Worm (Caenorhabditis elegans) whole organism, young adult: ENCODE data around the gene E04F6.9.

Experiments used
- C17E4.6 ChIP-seq: fragments of 200-800 bp; sonication (Bioruptor generic); IDR thresholded peaks from 2 replicates; pipeline ENCODE4 v1.3.6; 2022; ENCODE audit warnings: missing genetic modification reagents, missing genetic modification characterization, missing compliant biosample characterization
- D2030.7 ChIP-seq: fragments of 200-800 bp; sonication (Bioruptor generic); IDR thresholded peaks from 2 replicates; pipeline ENCODE4 v1.3.6; 2022; ENCODE audit warnings: missing genetic modification reagents, missing genetic modification characterization, missing compliant biosample characterization
- F37B4.10 ChIP-seq: fragments of 200-800 bp; sonication (Bioruptor generic); IDR thresholded peaks from 2 replicates; pipeline ENCODE4 v1.3.6; 2022; ENCODE audit warnings: missing genetic modification characterization, missing compliant biosample characterization
- F57C9.4 ChIP-seq: sonication (generic microtip); optimal IDR thresholded peaks from 2 replicates; lab custom pipeline; 2017; ENCODE audit warnings: mild to moderate bottlenecking, missing genetic modification characterization, missing compliant biosample characterization
- Y53G8AR.9 ChIP-seq: fragments of 200-800 bp; sonication (Bioruptor generic); conservative IDR thresholded peaks from 2 replicates; pipeline ENCODE4 v1.3.6; 2022; ENCODE audit warnings: missing genetic modification reagents, missing genetic modification characterization, missing compliant biosample characterization
- Y56A3A.18 ChIP-seq: fragments of 200-800 bp; sonication (Bioruptor generic); IDR thresholded peaks from 2 replicates; pipeline ENCODE4 v1.3.6; 2022; ENCODE audit warnings: missing genetic modification reagents, missing genetic modification characterization, missing compliant biosample characterization
- Y95B8A.8 ChIP-seq: fragments of 200-800 bp; sonication (Bioruptor generic); IDR thresholded peaks from 2 replicates; pipeline ENCODE4 v1.3.6; 2022; ENCODE audit warnings: missing genetic modification reagents, missing genetic modification characterization, missing compliant biosample characterization
- aptf-3 ChIP-seq: fragments of 200-800 bp; sonication (Bioruptor generic); IDR thresholded peaks from 2 replicates; pipeline ENCODE4 v1.3.6; 2022; ENCODE audit warnings: missing genetic modification characterization, missing compliant biosample characterization
- atf-7 ChIP-seq: sonication (generic microtip); optimal IDR thresholded peaks from 2 replicates; lab custom pipeline; 2017; ENCODE audit warnings: mild to moderate bottlenecking, missing genetic modification characterization, missing compliant biosample characterization
- attf-3 ChIP-seq: fragments of 200-800 bp; sonication (Bioruptor generic); conservative IDR thresholded peaks from 2 replicates; pipeline ENCODE4 v1.3.6; 2022; ENCODE audit warnings: missing genetic modification reagents, missing genetic modification characterization, missing compliant biosample characterization
- attf-6 ChIP-seq: fragments of 200-800 bp; sonication (Bioruptor generic); IDR thresholded peaks from 2 replicates; pipeline ENCODE4 v1.3.6; 2022; ENCODE audit warnings: missing genetic modification reagents, missing genetic modification characterization, missing compliant biosample characterization
- ceh-27 ChIP-seq: fragments of 200-800 bp; sonication (Bioruptor generic); optimal IDR thresholded peaks from 2 replicates; lab custom pipeline; 2018; ENCODE audit warnings: mild to moderate bottlenecking, missing genetic modification characterization, moderate library complexity, missing compliant biosample characterization
- ceh-58 ChIP-seq: fragments of 200-800 bp; sonication (Bioruptor generic); IDR thresholded peaks from 2 replicates; pipeline ENCODE4 v1.3.6; 2022; ENCODE audit warnings: missing genetic modification characterization, missing compliant biosample characterization
- dox-1 ChIP-seq: fragments of 200-800 bp; sonication (Bioruptor generic); IDR thresholded peaks from 2 replicates; pipeline ENCODE4 v1.3.6; 2022; ENCODE audit warnings: missing genetic modification reagents, missing genetic modification characterization, missing compliant biosample characterization
- egl-44 ChIP-seq: fragments of 200-800 bp; sonication (Bioruptor generic); IDR thresholded peaks from 2 replicates; pipeline ENCODE4 v1.3.6; 2022; ENCODE audit warnings: missing genetic modification reagents, missing genetic modification characterization, missing compliant biosample characterization
- gei-17 ChIP-seq: fragments of 200-800 bp; sonication (Bioruptor generic); optimal IDR thresholded peaks from 2 replicates; lab custom pipeline; 2018; ENCODE audit warnings: mild to moderate bottlenecking, missing genetic modification characterization, missing compliant biosample characterization
- him-1 ChIP-seq: sonication (generic microtip); optimal IDR thresholded peaks from 2 replicates; lab custom pipeline; 2016; ENCODE audit warnings: missing genotype, missing genetic modification reagents, missing genetic modification characterization, missing compliant biosample characterization
- hmg-1.2 ChIP-seq: fragments of 200-800 bp; sonication (Bioruptor generic); IDR thresholded peaks from 2 replicates; pipeline ENCODE4 v1.3.6; 2022; ENCODE audit warnings: missing genetic modification reagents, missing genetic modification characterization, missing compliant biosample characterization
- hmg-20 ChIP-seq: fragments of 200-800 bp; sonication (Bioruptor generic); IDR thresholded peaks from 2 replicates; pipeline ENCODE4 v1.3.6; 2022; ENCODE audit warnings: missing genetic modification reagents, missing genetic modification characterization, missing compliant biosample characterization
- hsf-1 ChIP-seq: fragments of 200-800 bp; sonication (Bioruptor generic); IDR thresholded peaks from 2 replicates; pipeline ENCODE4 v1.3.6; 2022; ENCODE audit warnings: missing genetic modification reagents, missing genetic modification characterization, missing compliant biosample characterization
- let-607 ChIP-seq, 2 experiments: fragments of 200-800 bp in 1 of 2; sonication (Bioruptor generic) in 1 of 2; sonication (generic microtip) in 1 of 2; optimal IDR thresholded peaks; 2 replicates each; lab custom pipeline; 2016 to 2018; ENCODE audit warnings: mild to moderate bottlenecking in 2 of 2, missing compliant biosample characterization in 2 of 2, missing genetic modification characterization in 2 of 2, moderate library complexity in 2 of 2, missing genotype in 1 of 2
- lin-35 ChIP-seq, 3 experiments: fragments of 150-350 bp in 2 of 3; sonication (generic microtip) in 1 of 3; optimal IDR thresholded peaks; 2 replicates each; lab custom pipeline; 2014 to 2018; ENCODE audit warnings: missing biosample characterization in 3 of 3, missing genetic modification characterization in 3 of 3, missing genetic modification reagents in 3 of 3
- lin-40 ChIP-seq: sonication (generic microtip); optimal IDR thresholded peaks from 2 replicates; lab custom pipeline; 2016; ENCODE audit warnings: missing genetic modification characterization, mild to moderate bottlenecking, missing compliant biosample characterization, missing genotype, missing genetic modification reagents
- lin-54 ChIP-seq: fragments of 200-800 bp; sonication (Bioruptor generic); optimal IDR thresholded peaks from 2 replicates; lab custom pipeline; 2018; ENCODE audit warnings: mild to moderate bottlenecking, missing genetic modification characterization, missing compliant biosample characterization
- mxl-1 ChIP-seq: sonication (generic microtip); optimal IDR thresholded peaks from 2 replicates; lab custom pipeline; 2016; ENCODE audit warnings: missing genetic modification characterization, missing compliant biosample characterization
- nfyb-1 ChIP-seq: fragments of 200-800 bp; sonication (Bioruptor generic); IDR thresholded peaks from 2 replicates; pipeline ENCODE4 v1.3.6; 2022; ENCODE audit warnings: missing genetic modification reagents, missing genetic modification characterization, missing compliant biosample characterization
- nhr-80 ChIP-seq: sonication (generic microtip); optimal IDR thresholded peaks from 2 replicates; lab custom pipeline; 2016; ENCODE audit warnings: missing genetic modification characterization, missing compliant biosample characterization
- nhr-90 ChIP-seq: sonication (generic microtip); optimal IDR thresholded peaks from 2 replicates; lab custom pipeline; 2016; ENCODE audit warnings: missing genotype, mild to moderate bottlenecking, missing genetic modification characterization, missing compliant biosample characterization
- rpc-1 ChIP-seq, 2 experiments: fragments of 150-350 bp in 1 of 2; sonication (generic microtip) in 1 of 2; optimal IDR thresholded peaks; 2 replicates each; lab custom pipeline; 2014 to 2018; ENCODE audit warnings: missing biosample characterization in 1 of 2, missing genetic modification characterization in 1 of 2, missing genetic modification reagents in 1 of 2, missing genotype in 1 of 2
- snpc-1.1 ChIP-seq: sonication (generic microtip); optimal IDR thresholded peaks from 2 replicates; lab custom pipeline; 2017; ENCODE audit warnings: missing genetic modification characterization, mild to moderate bottlenecking, missing compliant biosample characterization, antibody characterized with exemption, moderate library complexity, missing genotype, missing genetic modification reagents; ENCODE audit not compliant: insufficient read depth
- snpc-3.4 ChIP-seq: sonication (generic microtip); optimal IDR thresholded peaks from 2 replicates; lab custom pipeline; 2017; ENCODE audit warnings: missing genetic modification characterization, mild to moderate bottlenecking, missing compliant biosample characterization, antibody characterized with exemption, moderate library complexity, missing genotype, missing genetic modification reagents
- snpc-4 ChIP-seq, 5 experiments: fragments of 150-350 bp in 1 of 5; sonication (generic microtip) in 4 of 5; optimal IDR thresholded peaks; 2 replicates each; lab custom pipeline; 2014 to 2018; ENCODE audit warnings: missing genetic modification characterization in 5 of 5, missing biosample characterization in 3 of 5, antibody characterized with exemption in 2 of 5, mild to moderate bottlenecking in 2 of 5, missing compliant biosample characterization in 2 of 5, missing genotype in 2 of 5, moderate library complexity in 2 of 5, missing genetic modification reagents in 1 of 5
- sptf-2 ChIP-seq: fragments of 200-800 bp; sonication (Bioruptor generic); optimal IDR thresholded peaks from 2 replicates; lab custom pipeline; 2018; ENCODE audit warnings: mild to moderate bottlenecking, missing genetic modification characterization, missing compliant biosample characterization
- tbp1 ChIP-seq: fragments of 200-800 bp; sonication (Bioruptor generic); optimal IDR thresholded peaks from 2 replicates; lab custom pipeline; 2018; ENCODE audit warnings: mild to moderate bottlenecking, missing genetic modification characterization, missing compliant biosample characterization
- unc-130 ChIP-seq: sonication (generic microtip); optimal IDR thresholded peaks from 2 replicates; lab custom pipeline; 2016; ENCODE audit warnings: missing genetic modification reagents, missing genetic modification characterization, missing compliant biosample characterization
- unc-62 ChIP-seq: fragments of 150-350 bp; optimal IDR thresholded peaks from 2 replicates; lab custom pipeline; 2014; ENCODE audit warnings: missing biosample characterization, missing genetic modification reagents, missing genetic modification characterization
- ztf-18 ChIP-seq: sonication (generic microtip); optimal IDR thresholded peaks from 2 replicates; lab custom pipeline; 2016; ENCODE audit warnings: missing genotype, mild to moderate bottlenecking, missing genetic modification characterization, missing compliant biosample characterization
- ztf-25 ChIP-seq: fragments of 200-800 bp; sonication (Bioruptor generic); IDR thresholded peaks from 2 replicates; pipeline ENCODE4 v1.3.6; 2022; ENCODE audit warnings: missing genetic modification reagents, missing genetic modification characterization, missing compliant biosample characterization
- ztf-28 ChIP-seq: fragments of 200-800 bp; sonication (Bioruptor generic); IDR thresholded peaks from 2 replicates; pipeline ENCODE4 v1.3.6; 2022; ENCODE audit warnings: missing genetic modification reagents, missing genetic modification characterization, missing compliant biosample characterization
- ztf-6 ChIP-seq: fragments of 200-800 bp; sonication (Bioruptor generic); IDR thresholded peaks from 2 replicates; pipeline ENCODE4 v1.3.6; 2022; ENCODE audit warnings: missing genetic modification reagents, missing genetic modification characterization, missing compliant biosample characterization

The E04F6.9 gene

DNA sequence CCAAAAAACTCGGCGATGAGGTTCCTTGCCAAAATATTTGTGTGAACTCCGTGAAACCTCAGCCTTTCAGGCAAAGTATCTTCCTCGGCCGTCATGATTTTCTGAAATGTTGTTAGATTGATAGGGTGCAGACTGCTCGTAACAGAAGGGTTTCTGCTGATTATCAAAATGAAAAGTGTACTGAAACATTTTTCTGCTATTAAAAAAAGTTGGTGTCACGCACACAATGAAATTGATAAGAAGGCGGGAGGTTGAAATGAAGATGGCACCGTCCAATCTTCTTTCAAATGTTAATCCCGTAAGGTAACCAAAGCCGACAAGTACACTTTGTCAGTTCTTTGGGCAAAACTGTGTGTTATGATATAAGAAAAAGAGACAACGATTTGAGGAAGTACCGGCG lies 25.0 kb upstream of the E04F6.9 start:
- no peak for TF ChIP-seq lin-35 (GFP tag; optimal IDR thresholded peaks at IDR 0.05; lab: Kevin White, UChicago)
- TF ChIP-seq unc-62 (GFP tag; lab: Kevin White, UChicago) = no peak
- no peak for TF ChIP-seq gei-17
- no peak for TF ChIP-seq nfyb-1 (GFP tag; lab: Robert Waterston, UW)
- no peak for TF ChIP-seq sptf-2
- TF ChIP-seq Y95B8A.8 (GFP tag; lab: Robert Waterston, UW) = no peak
- peak; percentile 83 for TF ChIP-seq nhr-80 (tag; lab: Kevin White, UChicago)
- no peak for TF ChIP-seq ceh-27
- TF ChIP-seq lin-40 (tag; lab: Kevin White, UChicago) = no peak
- no peak for TF ChIP-seq attf-6 (GFP tag; lab: Robert Waterston, UW)
- no peak for TF ChIP-seq mxl-1 (tag; lab: Kevin White, UChicago)
- no peak for TF ChIP-seq aptf-3 (GFP tag; lab: Robert Waterston, UW)
- TF ChIP-seq Y53G8AR.9 (GFP tag; lab: Robert Waterston, UW) = no peak
- TF ChIP-seq ztf-28 (GFP tag; lab: Robert Waterston, UW) = no peak
- TF ChIP-seq hsf-1 (GFP tag; lab: Robert Waterston, UW) = no peak
- TF ChIP-seq egl-44 = no peak
- 0 out of 2 replicates have a peak, but pooled peaks have one; percentile 32 for TF ChIP-seq dox-1
- no peak for TF ChIP-seq ztf-6 (GFP tag; lab: Robert Waterston, UW)
- TF ChIP-seq Y56A3A.18 = no peak
- no peak for TF ChIP-seq ceh-58 (GFP tag; lab: Robert Waterston, UW)
- TF ChIP-seq hmg-1.2 = no peak
- TF ChIP-seq nhr-90 (tag; lab: Kevin White, UChicago) = no peak
- TF ChIP-seq unc-130 (GFP tag; lab: Kevin White, UChicago) = no peak
- TF ChIP-seq hmg-20 (GFP tag; lab: Robert Waterston, UW) = no peak
- TF ChIP-seq C17E4.6 (GFP tag; lab: Robert Waterston, UW) = no peak
- peak; percentile 2 for TF ChIP-seq tbp1 (GFP tag; lab: Kevin White, UChicago)
- TF ChIP-seq F37B4.10 (GFP tag; lab: Robert Waterston, UW) = 0 out of 2 replicates have a peak, but pooled peaks have one; percentile 64
- TF ChIP-seq let-607 (tag; optimal IDR thresholded peaks at IDR 0.05; lab: Kevin White, UChicago) = peak in 1 of 2 experiments; percentile 40

DNA sequence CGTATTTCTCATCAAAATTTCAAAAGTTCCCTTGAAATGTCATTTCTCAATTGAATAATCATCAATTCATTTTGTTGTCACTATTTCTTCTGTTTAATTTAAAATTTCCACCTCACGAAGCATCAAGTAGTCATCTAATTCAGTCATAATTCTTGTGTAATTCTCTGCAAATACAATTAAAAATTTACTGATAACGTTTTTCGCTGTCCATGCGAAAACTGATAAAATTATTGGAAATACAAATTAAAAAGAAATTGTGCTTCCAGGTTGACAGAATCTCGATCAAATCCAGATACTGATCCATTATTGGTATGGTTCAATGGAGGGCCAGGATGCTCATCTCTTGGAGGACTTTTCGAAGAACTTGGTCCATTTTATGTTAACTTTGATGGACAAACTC lies 21.3 kb upstream of the E04F6.9 start:
- TF ChIP-seq nhr-80 (tag; lab: Kevin White, UChicago) = peak; percentile 28
- TF ChIP-seq lin-54 (GFP tag; lab: Kevin White, UChicago) = no peak
- TF ChIP-seq, all 124 proteins: peak for 1

DNA sequence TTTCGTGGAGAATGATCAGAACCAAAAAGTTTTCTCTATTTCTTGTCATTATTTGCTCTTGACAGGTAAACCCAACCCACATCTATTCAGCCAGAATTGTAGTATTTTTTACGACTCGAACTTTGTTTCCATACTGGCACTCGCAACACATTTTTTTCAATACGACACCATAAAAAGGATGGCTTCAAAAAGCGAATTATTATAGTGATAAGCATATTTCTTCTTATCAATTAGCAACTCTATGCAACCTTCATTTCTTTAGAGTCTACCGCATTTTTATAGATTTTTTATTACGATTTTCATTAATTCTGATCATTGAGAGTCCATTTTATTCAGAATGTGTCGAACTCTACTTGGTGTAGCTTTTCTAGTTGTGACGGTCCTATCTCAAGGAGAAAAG lies 20.6 kb upstream of the E04F6.9 start, which contains the start of gene ctsa-3.1:
ctsa-3.1 (plus strand) TSS at position 337 of the 400 bp plus-strand sequence.
- no peak for TF ChIP-seq atf-7 (tag; lab: Kevin White, UChicago)
- TF ChIP-seq ztf-18 = no peak
- peak; percentile 52 for TF ChIP-seq nhr-80 (tag; lab: Kevin White, UChicago)

DNA sequence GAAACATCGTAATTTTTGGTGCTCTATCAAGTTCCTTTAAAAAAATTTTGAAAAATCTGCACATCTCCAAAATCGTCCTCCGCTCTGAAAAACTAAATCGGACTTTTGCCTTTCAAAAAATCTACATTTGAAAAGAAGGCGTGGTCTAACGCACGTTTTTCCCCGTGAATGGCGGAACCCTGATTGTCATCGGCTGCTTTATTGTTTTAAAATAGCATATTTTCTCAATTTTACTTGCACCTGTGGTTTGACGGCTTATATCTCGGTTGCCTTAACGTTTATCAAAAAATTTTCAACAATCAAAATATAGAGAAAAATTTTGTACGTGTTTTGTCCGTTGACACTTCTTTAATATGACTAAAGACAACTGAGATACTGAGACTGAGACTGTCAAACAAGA lies 20.0 kb upstream of the E04F6.9 start:
- TF ChIP-seq ztf-25 = no peak
- TF ChIP-seq rpc-1 (optimal IDR thresholded peaks at IDR 0.05; lab: Kevin White, UChicago) = no peak
- TF ChIP-seq rpc-1 (tag; optimal IDR thresholded peaks at IDR 0.05; lab: Kevin White, UChicago) = peak; percentile 25
- TF ChIP-seq tbp1 (GFP tag; lab: Kevin White, UChicago) = peak; percentile 68
- peak; percentile 76 for TF ChIP-seq hmg-1.2
- TF ChIP-seq snpc-1.1 = peak; percentile 89
- no peak for TF ChIP-seq attf-3 (GFP tag; lab: Robert Waterston, UW)
- TF ChIP-seq him-1 (tag; lab: Kevin White, UChicago) = peak; percentile 35
- 0 out of 2 replicates have a peak, but pooled peaks have one; percentile 21 for TF ChIP-seq D2030.7 (GFP tag; lab: Robert Waterston, UW)
- peak; percentile 15 for TF ChIP-seq snpc-3.4
- peak; percentile 81 for TF ChIP-seq snpc-4 (GFP tag; optimal IDR thresholded peaks at IDR 0.05; lab: Kevin White, UChicago)
- peak; percentile 90 to 93 (median 91) for TF ChIP-seq snpc-4 (tag; optimal IDR thresholded peaks at IDR 0.05; lab: Kevin White, UChicago)
- no peak for TF ChIP-seq F57C9.4 (tag; lab: Kevin White, UChicago)
